Worm (Caenorhabditis elegans): ENCODE measurements around the gene clec-130.

ce11 chrII:3622014-3622413 is 48.7 kb downstream of the clec-130 start, which contains the start of gene M151.7:
- TF ChIP-seq jun-1 (tag; optimal IDR thresholded peaks at IDR 0.05) (no peak), hif-1 (tag; optimal IDR thresholded peaks at IDR 0.05) (no peak)

All from whole organism, L4 larva.